Fruit fly (Drosophila melanogaster) whole organism, pupa: ENCODE measurements around the gene Mocs1.

Experiments used
- CG10348 ChIP-seq: fragments of 200-800 bp; sonication (Bioruptor generic); IDR thresholded peaks from 2 replicates; pipeline ENCODE4 v1.3.6; 2022; ENCODE audit warnings: missing biosample characterization, missing genetic modification characterization
- CG14655 ChIP-seq: fragments of 200-800 bp; sonication (Bioruptor generic); optimal IDR thresholded peaks from 3 replicates; lab custom pipeline; 2017; ENCODE audit warnings: mild to moderate bottlenecking, missing biosample characterization, missing genetic modification reagents, missing genetic modification characterization
- D1 ChIP-seq: fragments of 200-800 bp; sonication (Bioruptor generic); optimal IDR thresholded peaks from 2 replicates; lab custom pipeline; 2018; ENCODE audit warnings: missing biosample characterization, mild to moderate bottlenecking, missing genetic modification characterization, moderate library complexity
- gl ChIP-seq: fragments of 200-800 bp; sonication (Bioruptor generic); optimal IDR thresholded peaks from 2 replicates; lab custom pipeline; 2018; ENCODE audit warnings: missing biosample characterization, mild to moderate bottlenecking, missing genetic modification characterization
- rn ChIP-seq: fragments of 200-800 bp; sonication (Bioruptor generic); IDR thresholded peaks from 2 replicates; pipeline ENCODE4 v1.3.6; 2022; ENCODE audit warnings: missing biosample characterization, missing genetic modification characterization

- no peak for TF ChIP-seq rn (GFP tag; lab: Robert Waterston, UW)
- no peak for TF ChIP-seq CG10348 (GFP tag; lab: Robert Waterston, UW)
- no peak for TF ChIP-seq CG14655 (GFP tag; lab: Kevin White, UChicago)
- no peak for TF ChIP-seq D1 (tag; lab: Kevin White, UChicago)
- TF ChIP-seq gl (tag; lab: Kevin White, UChicago) = no peak
Observed at dm6 chr3L:11102930-11103329, 32.6 kb downstream of the Mocs1 start, which contains the start of gene Elo68alpha.
